Worm (Caenorhabditis elegans): Measurements from ENCODE around the gene srh-208.

srh-208 gene

DNA sequence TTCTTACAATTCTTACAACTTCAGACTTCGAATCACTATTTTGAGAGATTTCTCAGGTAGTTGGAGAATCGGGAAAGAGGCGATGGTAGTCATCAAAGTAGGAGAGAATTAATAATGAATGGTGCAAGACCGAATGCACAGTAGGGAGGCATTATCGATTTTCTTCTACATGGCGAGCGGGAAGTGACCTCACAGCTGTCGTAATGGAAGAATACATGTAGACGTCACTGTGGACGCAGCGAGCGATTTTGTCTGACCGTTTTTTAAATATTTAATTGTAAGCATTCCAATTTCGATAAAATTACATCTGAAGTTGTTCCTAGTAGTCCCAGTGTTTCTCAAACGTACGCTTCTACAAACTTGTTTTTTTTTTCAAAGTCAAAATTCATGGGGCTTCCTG, 7.6 kb upstream of the srh-208 start, which contains the start of gene F55C9.11:
F55C9.11 (minus strand) TSS at position 101 of the 400 bp plus-strand sequence.
- TF ChIP-seq sea-1 (GFP tag; conservative IDR thresholded peaks at IDR 0.05) (no peak), ama-1 (optimal IDR thresholded peaks at IDR 0.05) (no peak), ceh-36 (tag; optimal IDR thresholded peaks at IDR 0.05) (no peak), hmbx-1 (tag; optimal IDR thresholded peaks at IDR 0.05) (no peak), ceh-13 (GFP tag; optimal IDR thresholded peaks at IDR 0.05) (no peak), tra-4 (tag; optimal IDR thresholded peaks at IDR 0.05) (no peak), pes-1 (GFP tag; IDR thresholded peaks at IDR 0.05) (no peak), ets-7 (tag; optimal IDR thresholded peaks at IDR 0.05) (no peak), B0310.2 (tag; optimal IDR thresholded peaks at IDR 0.05) (no peak), hnd-1 (tag; optimal IDR thresholded peaks at IDR 0.05) (no peak), scrt-1 (GFP tag; IDR thresholded peaks at IDR 0.05) (no peak), hmg-4 (GFP tag; optimal IDR thresholded peaks at IDR 0.05) (no peak), flt-1 (GFP tag; IDR thresholded peaks at IDR 0.05) (no peak), tbx-37 (GFP tag; conservative IDR thresholded peaks at IDR 0.05) (no peak), aly-1 (tag; optimal IDR thresholded peaks at IDR 0.05) (no peak), F13C5.2 (tag; optimal IDR thresholded peaks at IDR 0.05) (no peak), tbx-11 (GFP tag; IDR thresholded peaks at IDR 0.05) (no peak)

ce11 chrV:19311391-19311790, 5.8 kb upstream of the srh-208 start, which contains the start of gene C43D7.8:
Gene C43D7.8 (minus strand): TSS chrV:19311491.
- TF ChIP-seq ets-7 (tag; optimal IDR thresholded peaks at IDR 0.05) (no peak), hmg-4 (GFP tag; optimal IDR thresholded peaks at IDR 0.05) (no peak), ama-1 (optimal IDR thresholded peaks at IDR 0.05) (no peak), tra-4 (tag; optimal IDR thresholded peaks at IDR 0.05) (no peak), tbx-37 (GFP tag; conservative IDR thresholded peaks at IDR 0.05) (no peak), ceh-36 (tag; optimal IDR thresholded peaks at IDR 0.05) (no peak), scrt-1 (GFP tag; IDR thresholded peaks at IDR 0.05) (no peak), hmbx-1 (tag; optimal IDR thresholded peaks at IDR 0.05) (no peak), pes-1 (GFP tag; IDR thresholded peaks at IDR 0.05) (no peak), F13C5.2 (tag; optimal IDR thresholded peaks at IDR 0.05) (no peak), tbx-11 (GFP tag; IDR thresholded peaks at IDR 0.05) (no peak), ceh-13 (GFP tag; optimal IDR thresholded peaks at IDR 0.05) (no peak), flt-1 (GFP tag; IDR thresholded peaks at IDR 0.05) (no peak), hnd-1 (tag; optimal IDR thresholded peaks at IDR 0.05) (no peak), B0310.2 (tag; optimal IDR thresholded peaks at IDR 0.05) (no peak)

- TF ChIP-seq B0310.2 (tag; optimal IDR thresholded peaks at IDR 0.05) = no peak
- TF ChIP-seq tbx-37 (GFP tag; conservative IDR thresholded peaks at IDR 0.05) = no peak
- no peak for TF ChIP-seq hnd-1 (tag; optimal IDR thresholded peaks at IDR 0.05)
- no peak for TF ChIP-seq sea-1 (GFP tag; conservative IDR thresholded peaks at IDR 0.05)
- TF ChIP-seq hmg-4 (GFP tag; optimal IDR thresholded peaks at IDR 0.05) = no peak
- TF ChIP-seq ama-1 (optimal IDR thresholded peaks at IDR 0.05) = no peak
- no peak for TF ChIP-seq aly-1 (tag; optimal IDR thresholded peaks at IDR 0.05)
Measured at ce11 chrV:19312975-19313374, 4.2 kb upstream of the srh-208 start, which contains the start of gene fbxb-64. Gene fbxb-64 (plus strand): TSS chrV:19313275.

ce11 chrV:19319460-19319995, 2.4 kb downstream of the srh-208 start, which contains the start of gene C43D7.7:
Gene C43D7.7 (minus strand): TSS chrV:19319510.
- TF ChIP-seq ceh-36 (tag; optimal IDR thresholded peaks at IDR 0.05) = no peak
- no peak for TF ChIP-seq flt-1 (GFP tag; IDR thresholded peaks at IDR 0.05)
- no peak for TF ChIP-seq F13C5.2 (tag; optimal IDR thresholded peaks at IDR 0.05)
- no peak for TF ChIP-seq ets-7 (tag; optimal IDR thresholded peaks at IDR 0.05)
- no peak for TF ChIP-seq sea-1 (GFP tag; conservative IDR thresholded peaks at IDR 0.05)
- no peak for TF ChIP-seq aly-1 (tag; optimal IDR thresholded peaks at IDR 0.05)
- no peak for TF ChIP-seq tra-4 (tag; optimal IDR thresholded peaks at IDR 0.05)
- no peak for TF ChIP-seq hnd-1 (tag; optimal IDR thresholded peaks at IDR 0.05)
- no peak for TF ChIP-seq ceh-13 (GFP tag; optimal IDR thresholded peaks at IDR 0.05)

ce11 chrV:19320385-19320784, 3.2 kb downstream of the srh-208 start, which contains the start of gene sdz-6:
Gene sdz-6 (plus strand): TSS chrV:19320613.
- TF ChIP-seq tbx-11 (GFP tag; IDR thresholded peaks at IDR 0.05) = no peak
- TF ChIP-seq tbx-37 (GFP tag; conservative IDR thresholded peaks at IDR 0.05) = no peak
- TF ChIP-seq hmg-4 (GFP tag; optimal IDR thresholded peaks at IDR 0.05) = no peak
- no peak for TF ChIP-seq ama-1 (optimal IDR thresholded peaks at IDR 0.05)
- TF ChIP-seq F13C5.2 (tag; optimal IDR thresholded peaks at IDR 0.05) = no peak

- no peak for TF ChIP-seq B0310.2 (tag; optimal IDR thresholded peaks at IDR 0.05)
Measured at ce11 chrV:19322387-19322786, 5.2 kb downstream of the srh-208 start, which contains the start of gene C43D7.4. Gene C43D7.4 (minus strand): TSS chrV:19322487.

DNA sequence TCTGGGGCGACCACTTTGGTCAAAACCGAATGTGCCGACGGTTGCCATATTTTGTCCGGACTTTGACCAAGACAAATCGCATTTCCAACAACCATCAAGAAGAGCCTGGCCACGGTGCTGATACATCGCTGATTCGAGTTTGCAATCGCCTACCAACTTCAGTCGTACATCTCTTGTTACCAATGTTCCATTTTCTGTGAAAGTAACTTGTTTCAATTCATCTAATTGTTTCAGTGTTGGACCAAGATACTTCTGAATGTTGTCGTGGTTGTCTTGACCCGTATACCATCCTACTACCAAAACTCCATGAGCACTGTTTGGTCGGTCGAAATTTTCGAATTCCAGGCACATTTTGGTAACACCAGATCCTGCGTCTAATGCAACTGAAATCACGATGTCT, 8.3 kb downstream of the srh-208 start:
- TF ChIP-seq hmbx-1 (tag; optimal IDR thresholded peaks at IDR 0.05) (no peak), F13C5.2 (tag; optimal IDR thresholded peaks at IDR 0.05) (no peak), ama-1 (optimal IDR thresholded peaks at IDR 0.05) (no peak), ceh-13 (GFP tag; optimal IDR thresholded peaks at IDR 0.05) (no peak), B0310.2 (tag; optimal IDR thresholded peaks at IDR 0.05) (no peak), ets-7 (tag; optimal IDR thresholded peaks at IDR 0.05) (no peak), aly-1 (tag; optimal IDR thresholded peaks at IDR 0.05) (no peak), tra-4 (tag; optimal IDR thresholded peaks at IDR 0.05) (no peak), pes-1 (GFP tag; IDR thresholded peaks at IDR 0.05) (no peak), tbx-37 (GFP tag; conservative IDR thresholded peaks at IDR 0.05) (no peak), hmg-4 (GFP tag; optimal IDR thresholded peaks at IDR 0.05) (no peak), ceh-36 (tag; optimal IDR thresholded peaks at IDR 0.05) (no peak), sea-1 (GFP tag; conservative IDR thresholded peaks at IDR 0.05) (no peak), tbx-11 (GFP tag; IDR thresholded peaks at IDR 0.05) (no peak), hnd-1 (tag; optimal IDR thresholded peaks at IDR 0.05) (no peak), flt-1 (GFP tag; IDR thresholded peaks at IDR 0.05) (no peak)

DNA sequence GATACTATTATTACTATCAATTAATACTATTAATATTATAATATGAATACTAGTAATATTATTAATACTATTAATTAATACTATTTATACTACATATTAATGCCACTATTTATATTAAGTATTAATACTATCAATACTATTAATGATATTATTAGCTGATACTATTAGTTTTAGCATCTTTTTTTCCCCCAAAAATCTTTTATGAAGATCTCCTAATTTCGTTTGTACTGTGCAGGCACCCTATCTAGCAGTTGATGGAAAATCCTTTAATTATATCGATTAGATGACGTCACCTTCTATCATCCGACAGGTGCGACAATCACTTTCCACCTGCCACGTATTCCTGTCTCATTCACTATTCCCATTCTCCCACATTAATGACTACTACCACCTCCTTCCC, 12.1 kb downstream of the srh-208 start, which contains the start of gene fbxb-65:
fbxb-65 (plus strand) TSS at position 301 of the 400 bp plus-strand sequence.
- TF ChIP-seq hmbx-1 (tag; optimal IDR thresholded peaks at IDR 0.05) (no peak), hnd-1 (tag; optimal IDR thresholded peaks at IDR 0.05) (no peak), pes-1 (GFP tag; IDR thresholded peaks at IDR 0.05) (no peak), tbx-37 (GFP tag; conservative IDR thresholded peaks at IDR 0.05) (no peak), ceh-13 (GFP tag; optimal IDR thresholded peaks at IDR 0.05) (no peak), ceh-36 (tag; optimal IDR thresholded peaks at IDR 0.05) (no peak), aly-1 (tag; optimal IDR thresholded peaks at IDR 0.05) (no peak), sea-1 (GFP tag; conservative IDR thresholded peaks at IDR 0.05) (no peak), flt-1 (GFP tag; IDR thresholded peaks at IDR 0.05) (no peak), F13C5.2 (tag; optimal IDR thresholded peaks at IDR 0.05) (no peak), ets-7 (tag; optimal IDR thresholded peaks at IDR 0.05) (no peak), tbx-11 (GFP tag; IDR thresholded peaks at IDR 0.05) (no peak), hmg-4 (GFP tag; optimal IDR thresholded peaks at IDR 0.05) (no peak), scrt-1 (GFP tag; IDR thresholded peaks at IDR 0.05) (no peak), ama-1 (optimal IDR thresholded peaks at IDR 0.05) (no peak), tra-4 (tag; optimal IDR thresholded peaks at IDR 0.05) (no peak), B0310.2 (tag; optimal IDR thresholded peaks at IDR 0.05) (no peak)

Data from whole organism, early embryonic.